Fruit fly (Drosophila melanogaster): ENCODE results near the gene Nedd8.
A peak's percentile ranks its signal among the peaks of the same experiment; 100 is the strongest.

Gene Nedd8

dm6 chr2L:18995660-18996417 is 44.2 kb upstream of the Nedd8 start, which contains the start of gene CG10650 (continued):
- TF ChIP-seq CG1832 (GFP tag; optimal IDR thresholded peaks at IDR 0.05) (no peak), CG34376 (GFP tag; optimal IDR thresholded peaks at IDR 0.05) (peak; percentile 17), CG9215 (GFP tag; IDR thresholded peaks at IDR 0.05) (no peak), lab (GFP tag; optimal IDR thresholded peaks at IDR 0.05) (peak; percentile 47), sc (optimal IDR thresholded peaks at IDR 0.05) (no peak), sc (GFP tag; optimal IDR thresholded peaks at IDR 0.05) (no peak), sug (tag; optimal IDR thresholded peaks at IDR 0.05) (peak; percentile 73), CG10321 (GFP tag; IDR thresholded peaks at IDR 0.05) (no peak), otp (GFP tag; IDR thresholded peaks at IDR 0.05) (0 out of 3 replicates have a peak, but pooled peaks have one; percentile 19), cg (GFP tag; optimal IDR thresholded peaks at IDR 0.05) (peak; percentile 67), sqz (GFP tag; optimal IDR thresholded peaks at IDR 0.05) (peak; percentile 61), CG2199 (GFP tag; IDR thresholded peaks at IDR 0.05) (0 out of 3 replicates have a peak, but pooled peaks have one; percentile 34), HmgZ (tag; optimal IDR thresholded peaks at IDR 0.05) (peak; percentile 29), ash1 (GFP tag; optimal IDR thresholded peaks at IDR 0.05) (no peak)

DNA sequence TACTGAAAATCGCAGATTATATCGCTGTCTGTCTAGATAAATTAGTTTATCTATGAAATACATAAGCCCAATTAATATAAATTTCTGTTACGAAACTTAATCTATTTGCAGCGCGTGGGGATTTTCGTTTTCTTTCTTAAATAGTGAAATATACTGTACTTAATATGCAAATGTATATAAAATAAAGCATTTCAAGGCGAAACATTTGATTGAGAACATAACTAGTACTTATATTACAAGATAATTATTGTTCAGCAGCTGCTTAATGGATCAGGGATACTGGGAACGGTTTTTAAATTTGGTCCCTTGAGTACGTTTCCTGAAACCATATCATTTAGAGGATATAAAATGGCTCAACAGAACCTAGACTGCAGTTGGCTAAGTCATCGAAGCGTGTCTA is 40.6 kb upstream of the Nedd8 start, which contains the start of gene CG46465:
Gene CG46465, plus strand, starts transcription at position 301 of the 400 bp plus-strand sequence.
- TF ChIP-seq CG18599 (GFP tag; optimal IDR thresholded peaks at IDR 0.05) = no peak

DNA sequence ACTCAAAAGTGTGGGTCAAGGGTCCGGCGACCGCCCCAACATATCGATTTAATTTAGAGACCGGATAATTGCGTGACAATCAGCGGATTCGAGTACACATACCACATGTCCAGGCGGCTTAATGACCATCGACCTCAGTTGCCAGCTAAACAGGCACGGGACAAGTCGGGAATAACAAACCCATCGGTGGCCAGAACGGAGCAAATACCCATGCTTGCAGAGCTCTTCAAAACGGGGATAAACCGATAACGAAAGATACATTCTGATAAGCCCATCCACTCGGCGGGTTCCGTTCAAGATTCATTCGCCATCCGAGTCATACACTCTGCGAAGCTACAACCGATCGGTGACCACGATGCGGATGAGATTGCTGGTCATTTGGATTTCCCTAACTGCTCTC is 39.1 kb upstream of the Nedd8 start, which contains the start of gene CG15169:
Gene CG15169, plus strand, starts transcription at position 301 of the 400 bp plus-strand sequence.
- TF ChIP-seq Med (GFP tag) = peak; percentile 26
- TF ChIP-seq sqz (GFP tag; optimal IDR thresholded peaks at IDR 0.05) = no peak
- TF ChIP-seq CG13296 (GFP tag; optimal IDR thresholded peaks at IDR 0.05) = no peak
- TF ChIP-seq CG11456 (GFP tag; IDR thresholded peaks at IDR 0.05) = peak; percentile 14; the same call in 1 of the 3 replicates
- TF ChIP-seq Meics (GFP tag; optimal IDR thresholded peaks at IDR 0.05) = no peak

- TF ChIP-seq exex (tag; optimal IDR thresholded peaks at IDR 0.05) (peak; percentile 41), pfk (GFP tag; optimal IDR thresholded peaks at IDR 0.05) (no peak)
These were observed 38.5 kb upstream of the Nedd8 start, which contains the start of gene CG15170 for dm6 chr2L:18990133-18990532. Gene CG15170 (minus strand): TSS chr2L:18990233.

DNA sequence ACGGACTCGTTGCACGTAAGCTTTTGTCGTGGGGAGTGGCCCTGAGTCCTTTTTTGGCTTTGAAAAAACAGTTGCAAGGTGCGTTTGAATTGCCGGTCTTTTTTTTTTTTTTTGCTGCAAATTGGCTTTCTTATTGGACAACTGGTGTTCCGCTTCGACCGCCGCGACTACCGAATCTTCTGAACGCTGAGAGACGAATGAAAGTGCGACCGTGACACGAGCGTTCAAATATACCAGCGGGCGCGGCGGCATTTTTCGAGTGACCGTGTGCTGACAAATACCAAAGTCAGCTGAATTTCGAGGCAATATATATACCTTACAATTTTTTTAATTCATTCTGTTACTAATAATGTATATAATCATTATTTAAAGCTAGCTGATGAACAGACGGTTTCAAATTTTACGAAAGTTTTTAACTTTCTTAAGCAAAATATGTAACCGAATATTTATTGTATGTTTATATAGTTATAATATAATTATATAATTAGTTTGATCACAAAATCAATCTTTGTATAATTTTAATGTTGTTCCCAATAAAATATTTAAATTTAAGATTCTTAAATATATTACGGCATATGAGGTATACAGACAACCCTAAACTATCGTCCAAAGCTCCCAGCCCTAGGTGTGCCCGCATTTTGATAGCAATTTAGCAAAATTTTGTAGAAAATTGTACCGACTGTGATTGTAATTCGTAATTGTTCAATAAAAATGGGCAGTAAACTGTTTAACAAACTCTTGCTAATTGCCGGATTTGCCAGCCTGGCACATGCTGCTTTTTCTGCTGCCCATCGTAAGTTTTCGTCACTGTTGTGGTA is 35.6 kb upstream of the Nedd8 start, which contains the start of the genes Swip-1 and EMC5:
Gene Swip-1, minus strand, starts transcription at position 203 of the 818 bp plus-strand sequence.
Gene EMC5, plus strand, starts transcription at position 630 of the 818 bp plus-strand sequence.
- peak; percentile 43 for TF ChIP-seq nom (GFP tag; optimal IDR thresholded peaks at IDR 0.05)
- TF ChIP-seq ewg (GFP tag; optimal IDR thresholded peaks at IDR 0.05) = peak; percentile 16
- peak; percentile 58 for TF ChIP-seq Hmr (GFP tag; optimal IDR thresholded peaks at IDR 0.05)
- TF ChIP-seq CG10147 (GFP tag; optimal IDR thresholded peaks at IDR 0.05) = peak; percentile 23
- peak; percentile 60 for TF ChIP-seq trem (tag; optimal IDR thresholded peaks at IDR 0.05)
- TF ChIP-seq CG15269 (tag; optimal IDR thresholded peaks at IDR 0.05) = peak; percentile 66
- TF ChIP-seq pho (GFP tag; optimal IDR thresholded peaks at IDR 0.05) = no peak
- TF ChIP-seq fd96Cb (tag; optimal IDR thresholded peaks at IDR 0.05) = peak; percentile 55
- peak; percentile 43 for TF ChIP-seq CG4820 (GFP tag; optimal IDR thresholded peaks at IDR 0.05)
- TF ChIP-seq Dp (GFP tag; optimal IDR thresholded peaks at IDR 0.05) = peak; percentile 64
- peak; percentile 45 for TF ChIP-seq slou (GFP tag; optimal IDR thresholded peaks at IDR 0.05)
- TF ChIP-seq ind (GFP tag; optimal IDR thresholded peaks at IDR 0.05) = peak; percentile 59
- TF ChIP-seq ap (GFP tag; IDR thresholded peaks at IDR 0.05) = peak; percentile 27; the same call in 1 of the 2 replicates
- 0 out of 2 replicates have a peak, but pooled peaks have one; percentile 31 for TF ChIP-seq CG17612 (GFP tag; IDR thresholded peaks at IDR 0.05)
- peak; percentile 58; the same call in 2 of the 3 replicates for TF ChIP-seq Aef1 (GFP tag; IDR thresholded peaks at IDR 0.05)
- TF ChIP-seq rib (GFP tag; IDR thresholded peaks at IDR 0.05) = 0 out of 2 replicates have a peak, but pooled peaks have one; percentile 20
- TF ChIP-seq Optix (GFP tag; IDR thresholded peaks at IDR 0.05) = 0 out of 3 replicates have a peak, but pooled peaks have one; percentile 12
- TF ChIP-seq fd64A (GFP tag; optimal IDR thresholded peaks at IDR 0.05) = no peak
- TF ChIP-seq CG4328 (GFP tag; optimal IDR thresholded peaks at IDR 0.05) = peak; percentile 60

Measured in whole organism, embryonic.